Fruit fly (Drosophila melanogaster): ENCODE results near the gene CG11381.
A peak's percentile ranks its signal among the peaks of the same experiment; 100 is the strongest.

CG11381 gene

DNA sequence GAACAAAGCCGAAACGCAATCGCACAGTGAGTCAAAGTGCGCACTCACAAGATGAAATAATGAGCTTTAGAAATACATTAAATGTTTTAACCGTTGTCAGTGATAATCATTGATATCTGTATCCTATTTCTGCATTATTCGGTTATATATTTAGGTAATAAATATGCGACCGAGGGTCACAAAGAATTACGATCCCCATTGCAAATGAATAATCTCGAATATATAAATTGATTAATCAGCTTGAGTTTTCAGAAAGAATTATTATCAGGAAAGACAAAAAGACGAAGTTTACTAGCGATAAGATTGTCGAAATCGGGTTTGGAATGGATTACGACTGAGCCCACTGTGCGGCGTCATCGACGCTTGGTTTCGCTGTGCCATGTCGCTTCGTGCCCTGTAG lies 32.6 kb upstream of the CG11381 start (continued):
- no peak for TF ChIP-seq CG14441 (GFP tag; IDR thresholded peaks at IDR 0.05)
- TF ChIP-seq CG2712 (tag; optimal IDR thresholded peaks at IDR 0.05), result peak; percentile 45
- peak; percentile 3 for TF ChIP-seq Jarid2 (GFP tag; optimal IDR thresholded peaks at IDR 0.05)
- no peak for TF ChIP-seq CG10462 (GFP tag; optimal IDR thresholded peaks at IDR 0.05)
- TF ChIP-seq chif (GFP tag; optimal IDR thresholded peaks at IDR 0.05), result peak in 1 of 2 experiments; percentile 22
- no peak for TF ChIP-seq hbn (GFP tag; IDR thresholded peaks at IDR 0.05; ENCODE audit: partially characterized antibody)
- TF ChIP-seq inv (GFP tag; IDR thresholded peaks at IDR 0.05; ENCODE audit: partially characterized antibody), result no peak
- no peak for TF ChIP-seq Dbx (GFP tag; IDR thresholded peaks at IDR 0.05)
- peak; percentile 15 for TF ChIP-seq CG15696 (tag; optimal IDR thresholded peaks at IDR 0.05)
- TF ChIP-seq CG7271 (tag; optimal IDR thresholded peaks at IDR 0.05), result no peak
- TF ChIP-seq CG17802 (tag; optimal IDR thresholded peaks at IDR 0.05), result no peak
- TF ChIP-seq CG3407 (GFP tag; optimal IDR thresholded peaks at IDR 0.05), result no peak
- peak; percentile 51 for TF ChIP-seq CG13775 (GFP tag; optimal IDR thresholded peaks at IDR 0.05)
- TF ChIP-seq CG14667 (GFP tag; IDR thresholded peaks at IDR 0.05), result no peak
- peak; percentile 47 for TF ChIP-seq NfI (GFP tag; optimal IDR thresholded peaks at IDR 0.05)
- no peak for TF ChIP-seq fd64A (GFP tag; optimal IDR thresholded peaks at IDR 0.05)
- no peak for TF ChIP-seq CG2116 (GFP tag; optimal IDR thresholded peaks at IDR 0.05)
- peak; percentile 7 for TF ChIP-seq Usf (GFP tag; optimal IDR thresholded peaks at IDR 0.05)
- TF ChIP-seq pzg (GFP tag; optimal IDR thresholded peaks at IDR 0.05), result no peak
- TF ChIP-seq CG15011 (GFP tag; optimal IDR thresholded peaks at IDR 0.05), result peak; percentile 37
- TF ChIP-seq slbo (GFP tag; IDR thresholded peaks at IDR 0.05), result peak; percentile 28
- TF ChIP-seq CG9215 (GFP tag; IDR thresholded peaks at IDR 0.05), result peak; percentile 36; the same call in 1 of the 2 replicates
- no peak for TF ChIP-seq CG43689 (GFP tag; IDR thresholded peaks at IDR 0.05)
- TF ChIP-seq H15 (GFP tag; IDR thresholded peaks at IDR 0.05), result peak; percentile 46; the same call in 1 of the 3 replicates
- peak; percentile 62 for TF ChIP-seq GATAe (GFP tag; conservative IDR thresholded peaks at IDR 0.05)
- peak; percentile 31; the same call in 1 of the 2 replicates for TF ChIP-seq ranshi (GFP tag; IDR thresholded peaks at IDR 0.05)
- TF ChIP-seq tio (GFP tag; optimal IDR thresholded peaks at IDR 0.05), result peak; percentile 30
- no peak for TF ChIP-seq zfh1 (GFP tag; IDR thresholded peaks at IDR 0.05)
- peak; percentile 59 for TF ChIP-seq CG17361 (GFP tag; IDR thresholded peaks at IDR 0.05)
- 0 out of 2 replicates have a peak, but pooled peaks have one; percentile 25 for TF ChIP-seq CG3847 (GFP tag; IDR thresholded peaks at IDR 0.05)
- TF ChIP-seq row (GFP tag; IDR thresholded peaks at IDR 0.05), result peak; percentile 66
- peak; percentile 4 for TF ChIP-seq pho (GFP tag; optimal IDR thresholded peaks at IDR 0.05)
- TF ChIP-seq CG31365 (tag; optimal IDR thresholded peaks at IDR 0.05), result no peak
- TF ChIP-seq lilli (GFP tag; optimal IDR thresholded peaks at IDR 0.05), result peak; percentile 54
- no peak for TF ChIP-seq CG4707 (GFP tag; optimal IDR thresholded peaks at IDR 0.05)
- TF ChIP-seq CG8290 (GFP tag; optimal IDR thresholded peaks at IDR 0.05), result no peak
- TF ChIP-seq CG8290 (tag; optimal IDR thresholded peaks at IDR 0.05), result peak in 1 of 2 experiments; percentile 8
- TF ChIP-seq caup (GFP tag; optimal IDR thresholded peaks at IDR 0.05; ENCODE audit: severe bottlenecking), result peak; percentile 46
- peak; percentile 7 for TF ChIP-seq slp2 (GFP tag; optimal IDR thresholded peaks at IDR 0.05)
- TF ChIP-seq az2 (GFP tag; optimal IDR thresholded peaks at IDR 0.05), result peak; percentile 2
- peak; percentile 9 for TF ChIP-seq CG9817 (tag; optimal IDR thresholded peaks at IDR 0.05)
- TF ChIP-seq zfh2 (GFP tag; optimal IDR thresholded peaks at IDR 0.05), result no peak
- TF ChIP-seq lab (GFP tag; optimal IDR thresholded peaks at IDR 0.05), result peak; percentile 59
- peak; percentile 23 for TF ChIP-seq ATbp (GFP tag; optimal IDR thresholded peaks at IDR 0.05)
- TF ChIP-seq CG12659 (GFP tag; optimal IDR thresholded peaks at IDR 0.05), result peak; percentile 56
- 0 out of 2 replicates have a peak, but pooled peaks have one; percentile 24 for TF ChIP-seq E2f1 (GFP tag; IDR thresholded peaks at IDR 0.05)
- peak; percentile 50 for TF ChIP-seq CG10209 (GFP tag; optimal IDR thresholded peaks at IDR 0.05)
- peak; percentile 37 for TF ChIP-seq CG12391 (tag; optimal IDR thresholded peaks at IDR 0.05)
- TF ChIP-seq luna (GFP tag; optimal IDR thresholded peaks at IDR 0.05), result peak; percentile 13
- peak; percentile 35 for TF ChIP-seq CG8388 (GFP tag; optimal IDR thresholded peaks at IDR 0.05)
- peak; percentile 12 for TF ChIP-seq Atf-2 (GFP tag; optimal IDR thresholded peaks at IDR 0.05)
